Fruit fly (Drosophila melanogaster): ENCODE measurements around the gene inaF-C.

Gene inaF-C

dm6 chrX:11684462-11684861 lies 47.1 kb downstream of the inaF-C start (continued):
- peak; percentile 60 for TF ChIP-seq vri (GFP tag; optimal IDR thresholded peaks at IDR 0.05)
- TF ChIP-seq CG10669 (GFP tag; optimal IDR thresholded peaks at IDR 0.05): peak; percentile 40
- peak; percentile 61 for TF ChIP-seq Eip78C (GFP tag)
- no peak for TF ChIP-seq CG7368 (GFP tag; optimal IDR thresholded peaks at IDR 0.05)
- peak in 1 of 2 experiments; percentile 18 for TF ChIP-seq salr (GFP tag; optimal IDR thresholded peaks at IDR 0.05)
- TF ChIP-seq CG10631 (GFP tag; optimal IDR thresholded peaks at IDR 0.05): peak; percentile 4
- no peak for TF ChIP-seq CG11294 (GFP tag; IDR thresholded peaks at IDR 0.05)
- TF ChIP-seq Smox (GFP tag; optimal IDR thresholded peaks at IDR 0.05): peak; percentile 30

- TF ChIP-seq CG6163 (GFP tag; IDR thresholded peaks at IDR 0.05): peak; percentile 60; the same call in 2 of the 3 replicates
- TF ChIP-seq eg (GFP tag; IDR thresholded peaks at IDR 0.05): peak; percentile 42; the same call in 1 of the 3 replicates
- peak in 1 of 2 experiments; percentile 42 for TF ChIP-seq ss (GFP tag; optimal IDR thresholded peaks at IDR 0.05)
- peak; percentile 63 for TF ChIP-seq Sox14 (GFP tag; optimal IDR thresholded peaks at IDR 0.05)
- no peak for TF ChIP-seq CG15336 (GFP tag; IDR thresholded peaks at IDR 0.05)
- TF ChIP-seq salr (GFP tag; optimal IDR thresholded peaks at IDR 0.05): no peak
- peak; percentile 41 for TF ChIP-seq topi (GFP tag; optimal IDR thresholded peaks at IDR 0.05)
- TF ChIP-seq esn (GFP tag; optimal IDR thresholded peaks at IDR 0.05): peak; percentile 13
- peak; percentile 7 for TF ChIP-seq Eip75B (GFP tag; optimal IDR thresholded peaks at IDR 0.05)
- peak; percentile 46 for TF ChIP-seq vri (GFP tag; optimal IDR thresholded peaks at IDR 0.05)
- peak; percentile 85 for TF ChIP-seq svp (GFP tag)
- TF ChIP-seq CG1621 (tag; optimal IDR thresholded peaks at IDR 0.05): no peak
- peak; percentile 10 for TF ChIP-seq fkh (GFP tag; optimal IDR thresholded peaks at IDR 0.05)
- peak; percentile 37 for TF ChIP-seq Eip93F (GFP tag; optimal IDR thresholded peaks at IDR 0.05)
- peak; percentile 22 for TF ChIP-seq Eip78C (GFP tag)
These were observed 48.1 kb downstream of the inaF-C start for dm6 chrX:11683480-11683879.

dm6 chrX:11681558-11682551 lies 49.7 kb downstream of the inaF-C start:
- TF ChIP-seq CG7368 (GFP tag; optimal IDR thresholded peaks at IDR 0.05): peak; percentile 28
- no peak for TF ChIP-seq Met (GFP tag; optimal IDR thresholded peaks at IDR 0.05)
- peak; percentile 91 for TF ChIP-seq fkh (GFP tag; optimal IDR thresholded peaks at IDR 0.05)
- TF ChIP-seq Smox (GFP tag; optimal IDR thresholded peaks at IDR 0.05): peak; percentile 76
- TF ChIP-seq cyc (GFP tag; optimal IDR thresholded peaks at IDR 0.05): peak; percentile 71
- peak; percentile 57 for TF ChIP-seq CG6276 (GFP tag; optimal IDR thresholded peaks at IDR 0.05)
- TF ChIP-seq net (GFP tag; optimal IDR thresholded peaks at IDR 0.05): peak; percentile 56
- peak; percentile 76 for TF ChIP-seq CG31627 (GFP tag; optimal IDR thresholded peaks at IDR 0.05)
- peak; percentile 41 for TF ChIP-seq CG15336 (GFP tag; IDR thresholded peaks at IDR 0.05)
- TF ChIP-seq topi (GFP tag; optimal IDR thresholded peaks at IDR 0.05): peak; percentile 72
- peak; percentile 58 for TF ChIP-seq OdsH (GFP tag; optimal IDR thresholded peaks at IDR 0.05)
- peak; percentile 40 for TF ChIP-seq CG34406 (GFP tag; optimal IDR thresholded peaks at IDR 0.05)
- TF ChIP-seq Eip93F (GFP tag; optimal IDR thresholded peaks at IDR 0.05): peak; percentile 16
- peak; percentile 68 for TF ChIP-seq Sox102F (GFP tag; optimal IDR thresholded peaks at IDR 0.05)
- TF ChIP-seq CG6808 (GFP tag; optimal IDR thresholded peaks at IDR 0.05): peak; percentile 46
- peak; percentile 55 for TF ChIP-seq CG8119 (GFP tag; IDR thresholded peaks at IDR 0.05)
- TF ChIP-seq acj6 (GFP tag; optimal IDR thresholded peaks at IDR 0.05): peak; percentile 58
- peak; percentile 37 for TF ChIP-seq spab (GFP tag; optimal IDR thresholded peaks at IDR 0.05)
- TF ChIP-seq vri (GFP tag; optimal IDR thresholded peaks at IDR 0.05): peak; percentile 81
- peak; percentile 49 for TF ChIP-seq achi (GFP tag; optimal IDR thresholded peaks at IDR 0.05)
- peak; percentile 58 for TF ChIP-seq CG8632 (GFP tag; optimal IDR thresholded peaks at IDR 0.05)
- TF ChIP-seq lz (GFP tag; optimal IDR thresholded peaks at IDR 0.05): peak; percentile 77
- peak; percentile 73 for TF ChIP-seq pdm3 (GFP tag; optimal IDR thresholded peaks at IDR 0.05)
- TF ChIP-seq CG11902 (GFP tag; optimal IDR thresholded peaks at IDR 0.05): peak; percentile 55
- peak; percentile 36 for TF ChIP-seq CG16779 (tag; optimal IDR thresholded peaks at IDR 0.05)
- TF ChIP-seq salr (GFP tag; optimal IDR thresholded peaks at IDR 0.05): peak in 1 of 2 experiments; percentile 11
- peak; percentile 76 for TF ChIP-seq esn (GFP tag; optimal IDR thresholded peaks at IDR 0.05)
- peak; percentile 28; the same call in 1 of the 2 replicates for TF ChIP-seq Gug (GFP tag; IDR thresholded peaks at IDR 0.05)
- TF ChIP-seq CG6854 (GFP tag; optimal IDR thresholded peaks at IDR 0.05): peak; percentile 72
- TF ChIP-seq CG6163 (GFP tag; IDR thresholded peaks at IDR 0.05): peak; percentile 15; the same call in 2 of the 3 replicates
- TF ChIP-seq eg (GFP tag; IDR thresholded peaks at IDR 0.05): peak; percentile 63; the same call in 2 of the 3 replicates
- no peak for TF ChIP-seq CG4318 (GFP tag; optimal IDR thresholded peaks at IDR 0.05)
- TF ChIP-seq Eip78C (GFP tag): peak; percentile 81
- peak; percentile 74 for TF ChIP-seq Sox14 (GFP tag; optimal IDR thresholded peaks at IDR 0.05)
- no peak for TF ChIP-seq Hr38 (GFP tag; optimal IDR thresholded peaks at IDR 0.05)
- peak; percentile 28 for TF ChIP-seq Blimp-1 (GFP tag; optimal IDR thresholded peaks at IDR 0.05)

All from whole organism, prepupa.